Worm (Caenorhabditis elegans) whole organism, L4/young adult: ENCODE results near the gene clec-168.

ENCODE experiments used
- W03F9.2 ChIP-seq: fragments of 150-350 bp; optimal IDR thresholded peaks from 2 replicates; lab custom pipeline; 2014; ENCODE audit warnings: missing biosample characterization, missing genetic modification characterization
- dao-5 ChIP-seq: sonication (generic microtip); optimal IDR thresholded peaks from 2 replicates; lab custom pipeline; 2016; ENCODE audit warnings: missing genotype, missing genetic modification characterization, moderate library complexity, missing compliant biosample characterization
- him-1 ChIP-seq: sonication (generic microtip); optimal IDR thresholded peaks from 2 replicates; lab custom pipeline; 2016; ENCODE audit warnings: missing genotype, missing genetic modification reagents, missing genetic modification characterization, missing compliant biosample characterization

Gene clec-168

ce11 chrIV:1234780-1235179 is 22.0 kb upstream of the clec-168 start:
- TF ChIP-seq dao-5 (tag; lab: Kevin White, UChicago) (no peak), him-1 (tag; lab: Kevin White, UChicago) (no peak), W03F9.2 (no peak)

- no peak for TF ChIP-seq dao-5 (tag; lab: Kevin White, UChicago)
- no peak for TF ChIP-seq W03F9.2
- TF ChIP-seq him-1 (tag; lab: Kevin White, UChicago): no peak
Measured at ce11 chrIV:1235785-1236184, 21.0 kb upstream of the clec-168 start.

- TF ChIP-seq dao-5 (tag; lab: Kevin White, UChicago) (no peak), W03F9.2 (no peak), him-1 (tag; lab: Kevin White, UChicago) (no peak)
Measured at ce11 chrIV:1238147-1238546, 18.6 kb upstream of the clec-168 start.

DNA sequence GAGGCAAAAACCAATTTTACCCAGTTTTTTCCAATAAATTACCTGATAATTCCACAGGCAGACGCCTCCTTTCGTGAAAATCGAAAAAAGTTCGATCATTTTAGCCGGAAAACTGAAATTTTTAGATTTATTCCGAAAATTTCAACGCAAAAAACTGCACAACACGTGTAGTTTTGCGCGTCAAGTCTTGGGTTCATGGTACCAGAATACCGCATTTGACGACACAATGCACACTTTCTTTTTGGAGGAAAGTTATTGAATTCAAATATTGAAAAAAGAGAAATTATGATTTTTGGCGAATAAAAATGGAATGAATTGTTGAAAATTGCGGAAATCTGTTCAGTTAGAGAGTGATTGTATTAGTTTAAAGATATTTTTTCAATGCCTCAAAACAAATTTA is 17.1 kb upstream of the clec-168 start, which contains the start of gene F38A1.8:
TSS of gene F38A1.8 (minus strand) at position 167 of the 400 bp plus-strand sequence.
- TF ChIP-seq him-1 (tag; lab: Kevin White, UChicago): no peak
- TF ChIP-seq dao-5 (tag; lab: Kevin White, UChicago): no peak
- TF ChIP-seq W03F9.2: no peak

DNA sequence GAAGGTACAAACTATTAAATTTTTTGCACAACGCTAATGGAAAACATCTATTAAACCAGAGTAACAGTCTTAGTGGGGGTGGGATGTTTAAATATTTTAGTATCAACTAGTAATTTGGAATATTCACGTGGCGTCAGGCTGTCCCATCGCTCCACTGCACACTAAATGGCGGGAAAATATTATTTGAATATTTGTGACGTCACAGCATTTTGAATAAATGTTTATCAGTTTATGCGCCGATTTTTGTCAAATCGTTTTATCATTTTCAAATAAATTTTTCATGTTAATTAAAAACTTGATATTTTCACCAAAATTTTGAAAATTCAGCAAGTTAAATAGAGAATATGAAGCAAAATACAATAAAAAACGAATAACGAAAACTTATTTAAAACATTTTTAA is 13.5 kb upstream of the clec-168 start, which contains the start of gene F38A1.15:
TSS of gene F38A1.15 (minus strand) at position 101 of the 400 bp plus-strand sequence.
- TF ChIP-seq him-1 (tag; lab: Kevin White, UChicago) (no peak), W03F9.2 (no peak), dao-5 (tag; lab: Kevin White, UChicago) (no peak)

- TF ChIP-seq W03F9.2 (no peak), dao-5 (tag; lab: Kevin White, UChicago) (no peak), him-1 (tag; lab: Kevin White, UChicago) (no peak)
Measured at ce11 chrIV:1245244-1245643, 11.5 kb upstream of the clec-168 start, which contains the start of gene F38A1.9. TSS of gene F38A1.9 (minus strand) at chrIV:1245344.

ce11 chrIV:1246762-1247436 is 9.9 kb upstream of the clec-168 start, which contains the start of the genes clec-165 and F38A1.11:
TSS of gene clec-165 (minus strand) at chrIV:1246886.
TSS of gene F38A1.11 (plus strand) at chrIV:1247386.
- no peak for TF ChIP-seq W03F9.2
- TF ChIP-seq dao-5 (tag; lab: Kevin White, UChicago): no peak

DNA sequence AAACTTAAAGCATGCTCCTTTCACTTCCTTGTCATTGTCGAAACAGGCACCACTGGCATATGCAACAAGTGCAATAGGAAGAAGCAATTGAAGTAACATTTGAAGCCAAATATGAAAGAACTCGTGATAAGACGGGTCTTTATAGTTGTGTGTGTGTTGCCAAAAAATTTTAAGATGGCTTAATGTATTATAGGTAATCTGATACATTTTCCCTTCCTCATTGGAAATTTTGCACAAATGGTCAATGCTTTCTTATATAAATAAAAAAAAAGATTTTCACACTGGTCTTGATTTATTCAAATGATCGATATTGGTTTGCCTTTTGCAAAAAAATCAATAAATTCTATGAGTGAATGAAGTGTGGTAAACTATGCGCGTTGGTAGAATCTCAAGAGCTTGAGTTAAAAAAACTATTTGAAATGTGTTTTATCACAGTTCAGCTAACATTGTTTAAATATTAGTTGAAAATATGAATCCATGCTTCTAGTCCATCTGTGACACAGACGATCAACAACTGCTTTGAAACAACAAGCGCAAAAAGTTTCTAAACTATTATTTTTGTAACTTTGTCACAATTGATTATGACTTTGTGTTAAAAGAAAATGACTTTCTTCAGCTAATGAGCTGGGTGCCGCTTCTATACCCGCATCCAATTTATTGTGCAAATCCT is 5.4 kb upstream of the clec-168 start, which contains the start of the genes clec-166 and F38A1.6:
TSS of gene clec-166 (minus strand) at position 101 of the 670 bp plus-strand sequence.
TSS of gene F38A1.6 (plus strand) at position 620 of the 670 bp plus-strand sequence.
- no peak for TF ChIP-seq W03F9.2
- TF ChIP-seq him-1 (tag; lab: Kevin White, UChicago): no peak
- no peak for TF ChIP-seq dao-5 (tag; lab: Kevin White, UChicago)

DNA sequence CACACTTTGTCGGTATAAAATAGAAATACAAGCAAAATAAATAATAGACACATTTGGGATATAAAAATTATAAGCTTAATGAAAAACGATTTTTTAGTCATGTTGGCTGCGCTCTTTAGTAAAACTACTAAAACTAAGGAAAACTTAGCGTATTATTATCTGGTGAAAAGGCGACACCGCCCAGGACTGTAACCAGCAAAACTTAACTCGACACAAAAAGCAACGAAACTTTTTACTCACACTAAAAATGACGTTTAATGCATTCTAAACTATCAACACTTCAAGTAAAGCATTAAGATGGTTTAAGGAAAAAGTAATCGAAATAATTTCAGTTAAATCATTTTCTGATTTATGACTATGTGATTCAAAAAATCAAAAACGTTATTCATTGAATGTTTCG is 1.1 kb upstream of the clec-168 start, which contains the start of gene clec-167:
TSS of gene clec-167 (minus strand) at position 101 of the 400 bp plus-strand sequence.
- TF ChIP-seq W03F9.2: no peak
- TF ChIP-seq him-1 (tag; lab: Kevin White, UChicago): no peak
- TF ChIP-seq dao-5 (tag; lab: Kevin White, UChicago): no peak

DNA sequence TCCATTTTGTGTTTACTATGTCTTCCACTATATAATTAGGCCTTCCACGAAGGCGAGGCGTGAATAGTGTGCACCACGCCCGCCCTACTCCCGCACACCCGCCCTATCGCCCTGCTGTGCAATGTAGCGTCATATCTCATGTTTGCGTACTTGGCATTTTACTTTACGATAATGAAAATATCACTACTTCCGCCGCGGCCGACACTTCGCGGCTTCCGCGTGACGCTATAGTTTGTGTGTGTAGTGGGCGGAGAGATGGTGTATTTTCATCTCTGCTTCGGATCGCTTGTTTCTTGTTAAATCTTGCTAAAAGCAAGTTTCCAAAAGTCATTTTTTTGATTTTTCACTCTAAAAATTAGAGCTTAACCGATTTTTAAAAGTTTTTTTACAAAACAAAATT is 3.7 kb downstream of the clec-168 start:
- TF ChIP-seq W03F9.2 (no peak), him-1 (tag; lab: Kevin White, UChicago) (no peak), dao-5 (tag; lab: Kevin White, UChicago) (no peak)

DNA sequence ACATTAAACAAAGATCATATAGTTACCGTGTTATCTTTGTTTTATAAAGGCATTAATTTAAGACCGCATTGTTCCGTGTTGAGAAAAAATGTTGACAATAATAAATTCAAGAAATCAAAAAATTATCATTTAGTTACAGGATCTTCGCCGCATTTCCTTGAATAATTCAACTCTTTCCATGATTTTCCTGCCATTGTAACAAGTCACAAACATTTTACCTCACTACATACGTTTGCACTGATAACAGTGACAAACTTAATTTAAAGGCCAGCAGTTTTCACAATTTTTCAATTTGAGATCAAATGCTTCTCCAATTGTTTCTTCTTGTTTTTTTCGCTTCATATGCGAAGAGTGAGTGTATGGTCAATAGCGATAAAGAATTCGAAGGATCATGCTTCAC is 4.3 kb downstream of the clec-168 start, which contains the start of gene clec-169:
TSS of gene clec-169 (plus strand) at position 301 of the 400 bp plus-strand sequence.
- TF ChIP-seq him-1 (tag; lab: Kevin White, UChicago): no peak
- no peak for TF ChIP-seq W03F9.2
- no peak for TF ChIP-seq dao-5 (tag; lab: Kevin White, UChicago)

DNA sequence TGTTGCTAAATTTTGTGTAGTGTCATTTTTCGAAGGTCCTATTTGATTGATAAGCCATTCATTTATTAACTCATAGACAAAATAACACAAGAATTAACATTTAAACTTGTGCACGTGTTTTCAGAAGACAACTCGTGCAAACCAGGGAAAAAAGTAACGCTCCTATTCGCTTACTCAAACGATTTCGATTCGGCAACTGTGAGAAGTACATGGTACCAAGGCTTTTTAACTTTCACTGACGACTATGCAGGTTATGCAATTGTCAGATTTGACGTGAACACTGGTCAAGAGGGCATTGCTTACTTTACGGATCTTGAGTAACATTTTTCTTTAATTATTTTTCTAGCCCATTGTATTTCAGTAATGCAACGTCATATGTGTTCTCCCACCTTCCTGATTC is 5.2 kb downstream of the clec-168 start:
- TF ChIP-seq dao-5 (tag; lab: Kevin White, UChicago) (no peak), him-1 (tag; lab: Kevin White, UChicago) (no peak), W03F9.2 (no peak)

DNA sequence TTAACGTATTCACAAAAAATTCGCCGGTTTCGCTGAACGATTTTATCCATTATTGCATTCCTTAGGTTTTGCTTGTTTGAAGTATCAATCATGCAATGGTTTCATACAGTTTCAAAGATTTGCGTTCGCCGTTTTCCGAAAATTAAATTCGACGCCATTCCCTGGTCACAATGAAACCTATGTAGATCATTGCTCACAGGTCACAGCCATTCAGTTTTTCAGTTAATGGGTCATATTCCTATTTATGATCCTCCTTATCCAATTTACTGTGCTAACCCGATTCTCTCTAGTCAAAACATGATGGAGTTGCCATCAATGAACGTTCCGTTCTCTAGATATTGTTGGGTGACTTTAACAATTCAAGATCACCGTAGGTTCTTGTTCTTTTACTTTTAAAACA is 8.2 kb downstream of the clec-168 start, which contains the start of gene F38A1.13:
TSS of gene F38A1.13 (plus strand) at position 301 of the 400 bp plus-strand sequence.
- TF ChIP-seq him-1 (tag; lab: Kevin White, UChicago): no peak

DNA sequence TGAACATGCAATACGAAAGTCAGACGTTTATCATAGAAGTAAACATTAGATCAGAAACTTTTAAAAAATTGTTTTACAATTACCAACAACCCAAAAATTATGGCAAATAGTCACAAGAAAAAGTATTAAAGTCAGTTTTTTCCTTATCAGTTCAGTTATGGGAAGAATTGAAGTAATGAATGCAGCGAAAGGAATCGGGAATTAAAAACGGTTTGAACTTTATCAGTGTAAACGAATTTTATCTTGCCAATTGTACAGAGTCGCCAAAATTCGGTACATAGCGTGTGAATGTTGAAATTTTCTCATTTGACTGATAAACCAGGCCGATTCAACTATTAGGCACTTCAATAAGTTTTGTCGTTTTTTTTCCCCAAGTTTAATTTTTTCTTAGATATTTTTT is 9.4 kb downstream of the clec-168 start:
- TF ChIP-seq him-1 (tag; lab: Kevin White, UChicago): no peak
- TF ChIP-seq dao-5 (tag; lab: Kevin White, UChicago): no peak
- no peak for TF ChIP-seq W03F9.2
